Worm (Caenorhabditis elegans) whole organism, early embryonic: ENCODE measurements around the gene M02D8.6.

ENCODE experiments used
- ama-1 ChIP-seq: fragments of 150-350 bp; optimal IDR thresholded peaks from 2 replicates; lab custom pipeline; 2014
- ceh-36 ChIP-seq: sonication (generic microtip); optimal IDR thresholded peaks from 2 replicates; lab custom pipeline; 2016; ENCODE audit warnings: missing genetic modification characterization, inconsistent platforms, missing compliant biosample characterization
- ets-7 ChIP-seq: sonication (generic microtip); optimal IDR thresholded peaks from 2 replicates; lab custom pipeline; 2016; ENCODE audit warnings: missing genotype, missing genetic modification characterization, missing compliant biosample characterization
- flt-1 ChIP-seq: fragments of 200-800 bp; sonication (Bioruptor generic); IDR thresholded peaks from 2 replicates; pipeline ENCODE4 v1.3.6; 2022; ENCODE audit warnings: missing genetic modification characterization, missing compliant biosample characterization
- hmbx-1 ChIP-seq: sonication (generic microtip); optimal IDR thresholded peaks from 2 replicates; lab custom pipeline; 2016; ENCODE audit warnings: mild to moderate bottlenecking, missing genetic modification characterization, missing compliant biosample characterization
- hmg-4 ChIP-seq: fragments of 200-800 bp; sonication (Bioruptor generic); optimal IDR thresholded peaks from 2 replicates; lab custom pipeline; 2018; ENCODE audit warnings: mild to moderate bottlenecking, missing genetic modification characterization, missing compliant biosample characterization
- hnd-1 ChIP-seq: sonication (generic microtip); optimal IDR thresholded peaks from 2 replicates; lab custom pipeline; 2016; ENCODE audit warnings: missing genetic modification characterization, missing compliant biosample characterization
- scrt-1 ChIP-seq: fragments of 200-800 bp; sonication (Bioruptor generic); IDR thresholded peaks from 2 replicates; pipeline ENCODE4 v1.3.6; 2022; ENCODE audit warnings: missing genetic modification characterization, missing compliant biosample characterization
- tra-4 ChIP-seq: sonication (generic microtip); optimal IDR thresholded peaks from 2 replicates; lab custom pipeline; 2017; ENCODE audit warnings: missing genetic modification characterization, missing compliant biosample characterization

- TF ChIP-seq ets-7 (tag; lab: Kevin White, UChicago) (no peak), ceh-36 (tag; lab: Kevin White, UChicago) (no peak), ama-1 (lab: Kevin White, UChicago) (no peak), flt-1 (no peak), hnd-1 (tag; lab: Kevin White, UChicago) (no peak), hmg-4 (GFP tag; lab: Kevin White, UChicago) (no peak), scrt-1 (GFP tag; lab: Robert Waterston, UW) (no peak), hmbx-1 (tag; lab: Kevin White, UChicago) (no peak), tra-4 (tag; lab: Kevin White, UChicago) (no peak)
Measured at ce11 chrX:8703664-8704356, 27.9 kb downstream of the M02D8.6 start, which contains the start of gene jbts-14.
